Worm (Caenorhabditis elegans) whole organism, late embryonic: ENCODE measurements around the gene F22H10.1.

Source experiments
- ama-1 ChIP-seq: fragments of 150-350 bp; optimal IDR thresholded peaks from 2 replicates; lab custom pipeline; 2014
- ceh-31 ChIP-seq: sonication (generic microtip); optimal IDR thresholded peaks from 2 replicates; lab custom pipeline; 2016; ENCODE audit warnings: missing genetic modification characterization, missing compliant biosample characterization
- ets-4 ChIP-seq: sonication (generic microtip); optimal IDR thresholded peaks from 2 replicates; lab custom pipeline; 2016; ENCODE audit warnings: missing genetic modification characterization, missing compliant biosample characterization
- npax-4 ChIP-seq: sonication (generic microtip); optimal IDR thresholded peaks from 2 replicates; lab custom pipeline; 2016; ENCODE audit warnings: missing genetic modification characterization, missing compliant biosample characterization
- pat-9 ChIP-seq: fragments of 200-800 bp; sonication (Bioruptor generic); optimal IDR thresholded peaks from 2 replicates; lab custom pipeline; 2018; ENCODE audit warnings: mild to moderate bottlenecking, missing genetic modification characterization, moderate library complexity, missing compliant biosample characterization
- sox-4 ChIP-seq: sonication (generic microtip); optimal IDR thresholded peaks from 2 replicates; lab custom pipeline; 2017; ENCODE audit warnings: mild to moderate bottlenecking, missing genetic modification characterization, inconsistent platforms, missing compliant biosample characterization
- unc-86 ChIP-seq: sonication (generic microtip); optimal IDR thresholded peaks from 2 replicates; lab custom pipeline; 2016; ENCODE audit warnings: missing genetic modification characterization, missing compliant biosample characterization

DNA sequence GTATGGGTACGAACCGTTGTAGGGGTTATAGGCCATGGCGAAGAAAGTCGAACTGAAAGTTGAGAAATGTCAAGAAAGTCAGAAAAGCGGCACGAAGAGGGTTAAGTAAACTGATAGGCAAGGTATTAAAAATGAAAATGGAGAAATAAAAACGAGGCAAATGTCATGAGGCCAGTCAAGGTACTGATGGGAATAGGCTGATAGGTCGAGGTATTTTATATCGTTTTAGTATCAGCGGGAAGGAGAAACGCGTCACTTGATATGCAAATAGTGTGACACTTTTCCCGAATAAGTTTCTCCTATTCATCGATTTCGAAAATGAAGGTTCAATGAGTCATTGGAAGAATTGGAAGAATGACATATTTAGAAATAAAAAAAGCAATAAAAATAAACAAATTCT, 24.6 kb upstream of the F22H10.1 start, which contains the start of gene F22H10.3:
- TF ChIP-seq sox-4 (tag; lab: Kevin White, UChicago) (no peak), ama-1 (lab: Kevin White, UChicago) (no peak), pat-9 (tag; lab: Kevin White, UChicago) (no peak), ets-4 (no peak), npax-4 (tag; lab: Kevin White, UChicago) (no peak), ceh-31 (tag; lab: Kevin White, UChicago) (no peak), unc-86 (no peak)
